Fruit fly (Drosophila melanogaster) whole organism, embryonic: ENCODE results near the gene gammaCOP.

ENCODE experiments used
- CG11247 ChIP-seq: fragments of 200-800 bp; sonication (Bioruptor generic); IDR thresholded peaks from 2 replicates; pipeline ENCODE4 v1.3.6; 2022; ENCODE audit warnings: missing biosample characterization, missing genetic modification characterization
- CG12744 ChIP-seq: fragments of 200-800 bp; sonication (Bioruptor generic); optimal IDR thresholded peaks from 2 replicates; lab custom pipeline; 2016; ENCODE audit warnings: missing biosample characterization, missing genetic modification characterization
- CG34224 ChIP-seq: fragments of 200-800 bp; sonication (Bioruptor generic); IDR thresholded peaks from 3 replicates; pipeline ENCODE4 v1.3.6; 2022; ENCODE audit warnings: missing biosample characterization, missing genetic modification characterization; ENCODE audit not compliant: partially characterized antibody
- CG4730 ChIP-seq: fragments of 200-800 bp; sonication (Bioruptor generic); IDR thresholded peaks from 2 replicates; pipeline ENCODE4 v1.3.6; 2022; ENCODE audit warnings: missing biosample characterization, missing genetic modification characterization
- H2.0 ChIP-seq: fragments of 200-800 bp; sonication (Bioruptor generic); IDR thresholded peaks from 2 replicates; pipeline ENCODE4 v1.3.6; 2022; ENCODE audit warnings: missing biosample characterization, missing genetic modification characterization
- MESR4 ChIP-seq: fragments of 200-800 bp; sonication (Bioruptor generic); optimal IDR thresholded peaks from 2 replicates; lab custom pipeline; 2018; ENCODE audit warnings: missing biosample characterization, mild to moderate bottlenecking, missing genetic modification characterization, moderate library complexity
- jumu ChIP-seq: fragments of 200-800 bp; sonication (Bioruptor generic); optimal IDR thresholded peaks from 3 replicates; lab custom pipeline; 2016; ENCODE audit warnings: missing biosample characterization, missing genetic modification characterization
- knrl ChIP-seq: fragments of 200-800 bp; sonication (Bioruptor generic); IDR thresholded peaks from 3 replicates; pipeline ENCODE4 v1.3.6; 2022; ENCODE audit warnings: missing biosample characterization, missing genetic modification characterization; ENCODE audit not compliant: partially characterized antibody

DNA sequence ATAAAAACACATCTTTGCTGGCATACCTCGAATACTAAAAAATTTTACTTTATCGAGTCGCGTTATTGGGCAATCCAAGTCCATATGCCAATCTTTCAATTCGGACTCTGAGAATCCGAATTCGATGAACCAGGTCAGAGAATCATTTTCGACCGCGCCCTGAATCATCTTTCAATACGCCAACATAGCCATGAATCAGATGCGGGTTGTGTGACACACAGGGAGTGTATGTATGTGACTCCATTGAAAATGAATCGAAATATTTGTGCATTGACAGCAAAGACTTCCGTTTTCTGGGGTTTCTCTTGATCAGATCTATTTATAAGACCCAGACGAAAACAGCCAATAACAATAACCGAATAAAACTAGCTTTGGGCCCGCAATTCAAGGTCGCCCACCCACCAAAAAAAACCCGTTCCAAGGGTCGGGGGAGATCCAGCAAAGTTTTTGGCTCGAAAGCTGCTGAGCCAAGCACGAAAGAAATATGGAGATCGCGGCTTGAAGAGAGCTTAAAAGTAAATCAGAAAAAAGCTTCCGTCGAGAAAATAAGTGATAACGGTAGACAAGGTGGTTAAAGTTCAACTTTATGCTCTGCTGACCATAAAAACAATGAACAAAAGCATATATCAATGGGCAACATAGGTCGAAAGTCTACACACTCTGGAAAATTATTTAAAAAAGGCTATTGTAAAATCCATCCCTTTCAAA is 32.6 kb downstream of the gammaCOP start:
- TF ChIP-seq jumu (GFP tag; lab: Kevin White, UChicago) (no peak), MESR4 (GFP tag; lab: Kevin White, UChicago) (no peak), H2.0 (no peak), knrl (GFP tag; lab: Robert Waterston, UW) (no peak), CG12744 (no peak), CG34224 (no peak), CG4730 (GFP tag; lab: Robert Waterston, UW) (no peak), CG11247 (GFP tag; lab: Robert Waterston, UW) (no peak)
